Worm (Caenorhabditis elegans): Measurements from ENCODE around the gene ugt-65.
A peak's percentile ranks its signal among the peaks of the same experiment; 100 is the strongest.

Gene ugt-65

DNA sequence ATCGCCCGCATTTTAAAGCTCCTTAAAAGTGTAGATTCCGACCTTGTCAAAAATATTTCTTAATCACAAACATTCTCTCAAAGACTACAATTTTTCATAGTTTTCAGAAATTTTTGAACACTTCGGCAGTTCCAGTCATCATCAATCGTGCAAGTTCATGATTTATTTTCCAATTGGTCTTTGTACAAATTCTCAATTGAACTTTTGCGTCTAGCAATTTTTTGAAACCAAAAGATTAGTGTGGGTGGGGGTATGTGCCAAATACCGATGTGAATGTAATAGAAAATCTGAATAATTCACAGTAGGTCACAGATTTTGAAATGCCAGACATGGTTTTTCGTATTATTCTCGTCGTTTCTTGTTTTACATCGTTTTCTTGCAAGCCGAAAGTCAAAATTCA is 17.9 kb downstream of the ugt-65 start, which contains the start of gene clec-185:
TSS of gene clec-185 (plus strand) at position 301 of the 400 bp plus-strand sequence.
- TF ChIP-seq pag-3 (tag; optimal IDR thresholded peaks at IDR 0.05; ENCODE audit: borderline replicate concordance, insufficient read depth) (no peak), efl-1 (optimal IDR thresholded peaks at IDR 0.05) (no peak), efl-1 (GFP tag; optimal IDR thresholded peaks at IDR 0.05 in 1 of 2) (peak in 1 of 2 experiments; percentile 79), snpc-4 (tag; optimal IDR thresholded peaks at IDR 0.05) (no peak), egl-27 (tag; optimal IDR thresholded peaks at IDR 0.05) (no peak)

DNA sequence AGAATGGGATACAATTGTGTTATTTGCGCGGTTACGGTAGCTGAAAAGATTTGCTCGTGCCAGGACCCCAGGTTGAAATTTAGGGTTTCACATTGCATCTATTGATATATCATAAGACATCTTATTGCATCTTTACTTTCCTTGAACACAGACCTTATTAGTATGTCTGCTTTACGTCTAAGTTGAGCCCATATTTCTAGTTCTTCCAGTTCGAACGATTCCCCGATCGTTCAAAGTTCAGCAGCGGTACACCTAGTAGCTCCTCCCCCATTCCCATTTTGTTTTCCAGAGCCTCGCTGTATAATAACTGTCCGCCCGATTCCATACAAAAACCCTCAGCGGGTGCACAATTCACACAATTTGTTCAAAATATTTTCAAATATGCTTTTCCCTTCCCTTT is 21.2 kb downstream of the ugt-65 start, which contains the start of gene C25G4.17:
TSS of gene C25G4.17 (plus strand) at position 301 of the 400 bp plus-strand sequence.
- TF ChIP-seq unc-30 (tag; optimal IDR thresholded peaks at IDR 0.05) = no peak
- TF ChIP-seq alr-1 (tag; optimal IDR thresholded peaks at IDR 0.05; ENCODE audit: borderline replicate concordance) = no peak
- TF ChIP-seq pag-3 (tag; optimal IDR thresholded peaks at IDR 0.05; ENCODE audit: borderline replicate concordance, insufficient read depth) = no peak
- no peak for TF ChIP-seq lin-15B (tag; optimal IDR thresholded peaks at IDR 0.05)
- no peak for TF ChIP-seq sox-4 (tag; optimal IDR thresholded peaks at IDR 0.05)
- no peak for TF ChIP-seq lin-35 (GFP tag; optimal IDR thresholded peaks at IDR 0.05)
- TF ChIP-seq dpl-1 (GFP tag; optimal IDR thresholded peaks at IDR 0.05) = no peak
- no peak for TF ChIP-seq unc-62 (GFP tag; optimal IDR thresholded peaks at IDR 0.05)
- no peak for TF ChIP-seq tlp-1 (tag; optimal IDR thresholded peaks at IDR 0.05)
- TF ChIP-seq zip-4 (GFP tag; optimal IDR thresholded peaks at IDR 0.05) = no peak
- TF ChIP-seq Y116A8C.19 (tag; optimal IDR thresholded peaks at IDR 0.05; ENCODE audit: borderline replicate concordance) = no peak
- no peak for TF ChIP-seq ceh-63 (GFP tag; optimal IDR thresholded peaks at IDR 0.05)
- no peak for TF ChIP-seq ama-1 (optimal IDR thresholded peaks at IDR 0.05)
- TF ChIP-seq nhr-77 (tag; optimal IDR thresholded peaks at IDR 0.05) = no peak
- TF ChIP-seq ceh-8 (GFP tag; optimal IDR thresholded peaks at IDR 0.05) = no peak
- TF ChIP-seq jun-1 (tag; optimal IDR thresholded peaks at IDR 0.05) = no peak
- no peak for TF ChIP-seq fos-1 (tag; optimal IDR thresholded peaks at IDR 0.05)
- TF ChIP-seq ztf-4 (tag; optimal IDR thresholded peaks at IDR 0.05) = no peak
- no peak for TF ChIP-seq dsc-1 (tag; optimal IDR thresholded peaks at IDR 0.05)
- no peak for TF ChIP-seq sptf-1 (tag; optimal IDR thresholded peaks at IDR 0.05)

DNA sequence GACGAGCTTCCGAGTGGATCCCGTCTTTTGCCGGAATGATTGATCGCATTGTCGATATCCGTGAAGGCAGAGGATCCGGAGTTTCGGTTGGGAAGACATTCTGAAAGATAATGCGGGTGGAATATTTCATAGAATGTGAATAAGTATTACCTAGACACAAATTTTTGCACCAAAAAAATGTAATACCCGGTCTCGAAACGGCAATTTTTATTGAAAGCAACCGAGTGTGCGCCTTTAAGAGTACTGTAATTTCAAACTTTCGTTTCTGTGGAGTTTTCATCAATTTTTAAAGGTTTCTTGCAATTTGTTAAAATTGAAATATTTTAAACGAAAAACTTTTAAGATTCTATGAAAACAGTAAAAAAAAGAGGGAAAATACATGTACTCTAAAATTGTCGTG is 23.5 kb downstream of the ugt-65 start, which contains the start of gene C25G4.2:
TSS of gene C25G4.2 (minus strand) at position 100 of the 400 bp plus-strand sequence.
- TF ChIP-seq ceh-88 (GFP tag; IDR thresholded peaks at IDR 0.05) (no peak), blmp-1 (tag; optimal IDR thresholded peaks at IDR 0.05) (no peak), lin-39 (tag; optimal IDR thresholded peaks at IDR 0.05) (no peak), lin-13 (GFP tag; optimal IDR thresholded peaks at IDR 0.05) (no peak), grh-1 (GFP tag; IDR thresholded peaks at IDR 0.05) (no peak), hpl-2 (GFP tag; optimal IDR thresholded peaks at IDR 0.05) (no peak), ets-5 (GFP tag; IDR thresholded peaks at IDR 0.05) (no peak), ceh-63 (GFP tag; optimal IDR thresholded peaks at IDR 0.05) (no peak), nhr-19 (GFP tag; conservative IDR thresholded peaks at IDR 0.05) (no peak), nhr-90 (tag; optimal IDR thresholded peaks at IDR 0.05; ENCODE audit: poor library complexity) (no peak), ztf-11 (tag; optimal IDR thresholded peaks at IDR 0.05) (no peak)

DNA sequence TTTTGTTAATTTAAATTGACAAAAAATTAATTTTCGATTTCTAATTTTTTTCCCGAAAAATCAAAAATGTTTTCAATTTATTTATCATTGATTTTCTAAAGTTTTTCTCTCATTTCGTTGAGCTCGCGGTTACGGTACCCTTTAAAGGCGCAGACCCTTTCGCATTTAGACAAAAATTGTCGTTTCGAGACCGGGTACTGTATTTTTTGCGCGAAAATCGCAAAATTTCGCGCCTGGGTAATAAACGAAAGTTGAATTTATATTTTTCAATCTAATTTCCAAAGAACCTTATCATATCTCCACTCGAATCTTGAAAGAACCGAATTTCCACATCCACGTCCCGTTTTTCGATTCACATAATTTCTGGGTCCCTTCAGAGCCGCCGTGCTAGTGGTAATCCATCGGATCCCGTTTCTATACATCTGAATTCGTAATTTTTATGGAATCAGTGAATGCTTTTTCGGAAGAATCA is 25.0 kb downstream of the ugt-65 start, which contains the start of gene C25G4.3:
TSS of gene C25G4.3 (minus strand) at position 422 of the 472 bp plus-strand sequence.
- TF ChIP-seq egl-13 (tag; optimal IDR thresholded peaks at IDR 0.05) = no peak
- no peak for TF ChIP-seq nhr-85 (tag)

All from whole organism, L1 larva.